Worm (Caenorhabditis elegans) whole organism, young adult: ENCODE measurements around the gene T06A1.5.

Source experiments
- F49E8.2 ChIP-seq: sonication (generic microtip); optimal IDR thresholded peaks from 3 replicates; lab custom pipeline; 2017; ENCODE audit warnings: missing genetic modification characterization, mild to moderate bottlenecking, missing compliant biosample characterization, antibody characterized with exemption, moderate library complexity; ENCODE audit not compliant: insufficient read depth
- Y53G8AR.9 ChIP-seq: fragments of 200-800 bp; sonication (Bioruptor generic); conservative IDR thresholded peaks from 2 replicates; pipeline ENCODE4 v1.3.6; 2022; ENCODE audit warnings: missing genetic modification reagents, missing genetic modification characterization, missing compliant biosample characterization
- ZK185.1 ChIP-seq: sonication (generic microtip); optimal IDR thresholded peaks from 2 replicates; lab custom pipeline; 2016; ENCODE audit warnings: mild to moderate bottlenecking, missing genetic modification characterization, missing compliant biosample characterization; ENCODE audit not compliant: poor library complexity, severe bottlenecking
- ceh-27 ChIP-seq: fragments of 200-800 bp; sonication (Bioruptor generic); optimal IDR thresholded peaks from 2 replicates; lab custom pipeline; 2018; ENCODE audit warnings: mild to moderate bottlenecking, missing genetic modification characterization, moderate library complexity, missing compliant biosample characterization
- ceh-79 ChIP-seq: sonication (generic microtip); optimal IDR thresholded peaks from 2 replicates; lab custom pipeline; 2017; ENCODE audit warnings: mild to moderate bottlenecking, missing genetic modification characterization, missing compliant biosample characterization
- dpl-1 ChIP-seq: fragments of 150-350 bp; optimal IDR thresholded peaks from 2 replicates; lab custom pipeline; 2014; ENCODE audit warnings: missing biosample characterization, missing genetic modification reagents, missing genetic modification characterization
- let-526 ChIP-seq: fragments of 200-800 bp; sonication (Bioruptor generic); IDR thresholded peaks from 2 replicates; pipeline ENCODE4 v1.3.6; 2022; ENCODE audit warnings: missing genetic modification reagents, missing genetic modification characterization, missing compliant biosample characterization
- mel-28 ChIP-seq: sonication (generic microtip); optimal IDR thresholded peaks from 2 replicates; lab custom pipeline; 2016; ENCODE audit warnings: borderline replicate concordance, mild to moderate bottlenecking, missing genetic modification characterization, missing compliant biosample characterization
- nfya-1 ChIP-seq: sonication (generic microtip); optimal IDR thresholded peaks from 2 replicates; lab custom pipeline; 2017; ENCODE audit warnings: antibody characterized with exemption, missing compliant biosample characterization, missing genetic modification characterization, borderline replicate concordance; ENCODE audit not compliant: insufficient read depth
- snpc-4 ChIP-seq, 5 experiments: fragments of 150-350 bp in 1 of 5; sonication (generic microtip) in 4 of 5; optimal IDR thresholded peaks; 2 replicates each; lab custom pipeline; 2014 to 2018; ENCODE audit warnings: missing genetic modification characterization in 5 of 5, missing biosample characterization in 3 of 5, antibody characterized with exemption in 2 of 5, mild to moderate bottlenecking in 2 of 5, missing compliant biosample characterization in 2 of 5, missing genotype in 2 of 5, moderate library complexity in 2 of 5, missing genetic modification reagents in 1 of 5
- ztf-18 ChIP-seq: sonication (generic microtip); optimal IDR thresholded peaks from 2 replicates; lab custom pipeline; 2016; ENCODE audit warnings: missing genotype, mild to moderate bottlenecking, missing genetic modification characterization, missing compliant biosample characterization
- ztf-28 ChIP-seq: fragments of 200-800 bp; sonication (Bioruptor generic); IDR thresholded peaks from 2 replicates; pipeline ENCODE4 v1.3.6; 2022; ENCODE audit warnings: missing genetic modification reagents, missing genetic modification characterization, missing compliant biosample characterization
- ztf-3 ChIP-seq: fragments of 200-800 bp; sonication (Bioruptor generic); optimal IDR thresholded peaks from 2 replicates; lab custom pipeline; 2018; ENCODE audit warnings: mild to moderate bottlenecking, missing genetic modification characterization, missing compliant biosample characterization

DNA sequence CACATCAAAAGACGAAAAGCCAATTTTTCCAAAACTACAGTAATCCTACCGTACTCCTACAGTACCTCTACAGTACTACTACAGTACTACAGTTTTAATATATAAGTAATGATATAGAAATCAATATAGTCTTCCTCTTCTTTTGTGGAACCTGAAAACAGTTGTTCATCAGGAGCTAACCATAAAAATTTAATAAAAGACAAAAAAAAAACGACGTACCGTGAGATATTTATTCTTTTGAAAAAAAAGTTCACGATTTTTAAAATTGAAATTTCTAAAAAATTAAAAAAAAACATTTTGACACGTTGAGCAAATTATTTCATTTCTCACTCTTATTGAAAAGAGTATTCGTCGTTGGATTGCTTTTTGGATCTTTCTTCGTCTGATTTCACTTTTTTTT lies 15.9 kb upstream of the T06A1.5 start, which contains the start of gene Y32G9A.3:
- TF ChIP-seq ZK185.1 (tag; lab: Kevin White, UChicago) (no peak), nfya-1 (tag; lab: Kevin White, UChicago) (no peak), ceh-79 (tag; lab: Kevin White, UChicago) (no peak), mel-28 (tag; lab: Kevin White, UChicago) (no peak), Y53G8AR.9 (no peak), let-526 (GFP tag; lab: Robert Waterston, UW) (no peak), dpl-1 (GFP tag; lab: Kevin White, UChicago) (no peak), snpc-4 (GFP tag; optimal IDR thresholded peaks at IDR 0.05; lab: Kevin White, UChicago) (no peak), snpc-4 (tag; optimal IDR thresholded peaks at IDR 0.05; lab: Kevin White, UChicago) (no peak), ztf-18 (tag; lab: Kevin White, UChicago) (no peak), ztf-3 (GFP tag; lab: Kevin White, UChicago) (no peak), F49E8.2 (tag; lab: Kevin White, UChicago) (no peak), ztf-28 (GFP tag; lab: Robert Waterston, UW) (no peak), ceh-27 (GFP tag; lab: Kevin White, UChicago) (no peak)
